Worm (Caenorhabditis elegans) whole organism, midembryonic: ENCODE data around the gene ZK185.4.

Experiments
- cog-1 ChIP-seq: sonication (generic microtip); optimal IDR thresholded peaks from 2 replicates; lab custom pipeline; 2016; ENCODE audit warnings: missing genetic modification characterization, missing compliant biosample characterization
- flt-1 ChIP-seq: fragments of 200-800 bp; sonication (Bioruptor generic); IDR thresholded peaks from 2 replicates; pipeline ENCODE4 v1.3.6; 2022; ENCODE audit warnings: missing genetic modification characterization, missing compliant biosample characterization
- med-1 ChIP-seq: sonication (generic microtip); optimal IDR thresholded peaks from 2 replicates; lab custom pipeline; 2017; ENCODE audit warnings: missing genetic modification characterization, mild to moderate bottlenecking, missing compliant biosample characterization, antibody characterized with exemption, missing genetic modification reagents; ENCODE audit not compliant: insufficient read depth
- ref-1 ChIP-seq: fragments of 200-800 bp; sonication (Bioruptor generic); conservative IDR thresholded peaks from 2 replicates; pipeline ENCODE4 v1.3.6; 2022; ENCODE audit warnings: missing genetic modification reagents, missing genetic modification characterization, missing compliant biosample characterization
- tab-1 ChIP-seq: fragments of 200-800 bp; sonication (Bioruptor generic); IDR thresholded peaks from 2 replicates; pipeline ENCODE4 v1.3.6; 2022; ENCODE audit warnings: missing genetic modification characterization, missing compliant biosample characterization
- ztf-23 ChIP-seq: fragments of 200-800 bp; sonication (Bioruptor generic); IDR thresholded peaks from 2 replicates; pipeline ENCODE4 v1.3.6; 2022; ENCODE audit warnings: missing genetic modification reagents, missing genetic modification characterization, missing compliant biosample characterization
- ztf-29 ChIP-seq: fragments of 200-800 bp; sonication (Bioruptor generic); IDR thresholded peaks from 2 replicates; pipeline ENCODE4 v1.3.6; 2022; ENCODE audit warnings: missing genetic modification reagents, missing genetic modification characterization, missing compliant biosample characterization

- TF ChIP-seq ztf-23 (GFP tag; lab: Robert Waterston, UW) (no peak), med-1 (no peak), tab-1 (GFP tag; lab: Robert Waterston, UW) (no peak), cog-1 (tag; lab: Kevin White, UChicago) (no peak), flt-1 (no peak), ref-1 (GFP tag; lab: Robert Waterston, UW) (no peak), ztf-29 (no peak)
Observed at ce11 chrIV:4541195-4541594, 8.3 kb upstream of the ZK185.4 start.
